Fruit fly (Drosophila melanogaster) whole organism, embryonic: ENCODE measurements around the gene Ilp1.

Source experiments
- Antp ChIP-seq: fragments of 200-800 bp; sonication (Bioruptor generic); optimal IDR thresholded peaks from 3 replicates; lab custom pipeline; 2016; ENCODE audit warnings: missing biosample characterization, missing genetic modification characterization
- B-H1 ChIP-seq: fragments of 200-800 bp; sonication (Bioruptor generic); IDR thresholded peaks from 3 replicates; pipeline ENCODE4 v1.3.6; 2022; ENCODE audit warnings: missing biosample characterization, missing genetic modification characterization
- BEAF-32 ChIP-seq: fragments of 200-800 bp; sonication (Bioruptor generic); optimal IDR thresholded peaks from 3 replicates; lab custom pipeline; 2017; ENCODE audit warnings: missing biosample characterization, missing genetic modification characterization, mild to moderate bottlenecking, moderate library complexity, missing genetic modification reagents
- CG11504 ChIP-seq: fragments of 200-800 bp; sonication (Bioruptor generic); optimal IDR thresholded peaks from 3 replicates; lab custom pipeline; 2019; ENCODE audit warnings: missing biosample characterization, mild to moderate bottlenecking, missing genetic modification characterization, moderate library complexity
- CG11695 ChIP-seq: fragments of 200-800 bp; sonication (Bioruptor generic); IDR thresholded peaks from 3 replicates; pipeline ENCODE4 v1.3.6; 2022; ENCODE audit warnings: missing biosample characterization, missing genetic modification characterization
- CG13424 ChIP-seq: fragments of 200-800 bp; sonication (Bioruptor generic); optimal IDR thresholded peaks from 2 replicates; lab custom pipeline; 2019; ENCODE audit warnings: missing biosample characterization, mild to moderate bottlenecking, missing genetic modification characterization, moderate library complexity
- CG15514 ChIP-seq: fragments of 200-800 bp; sonication (Bioruptor generic); optimal IDR thresholded peaks from 3 replicates; lab custom pipeline; 2017; ENCODE audit warnings: missing biosample characterization, missing genetic modification characterization, mild to moderate bottlenecking, moderate library complexity, missing genetic modification reagents
- CG15601 ChIP-seq: fragments of 200-800 bp; sonication (Bioruptor generic); optimal IDR thresholded peaks from 3 replicates; lab custom pipeline; 2019; ENCODE audit warnings: missing biosample characterization, mild to moderate bottlenecking, missing genetic modification characterization, moderate library complexity
- CG17186 ChIP-seq: fragments of 200-800 bp; sonication (Bioruptor generic); optimal IDR thresholded peaks from 3 replicates; lab custom pipeline; 2017; ENCODE audit warnings: missing biosample characterization, missing genetic modification reagents, missing genetic modification characterization
- CG18262 ChIP-seq: fragments of 200-800 bp; optimal IDR thresholded peaks from 3 replicates; lab custom pipeline; 2019; ENCODE audit warnings: missing biosample characterization, mild to moderate bottlenecking, missing genetic modification characterization, moderate library complexity
- CG2129 ChIP-seq: fragments of 200-800 bp; sonication (Bioruptor generic); IDR thresholded peaks from 2 replicates; pipeline ENCODE4 v1.3.6; 2022; ENCODE audit warnings: missing biosample characterization, missing genetic modification characterization; ENCODE audit not compliant: partially characterized antibody
- CG3065 ChIP-seq: fragments of 200-800 bp; sonication (Bioruptor generic); optimal IDR thresholded peaks from 2 replicates; lab custom pipeline; 2016; ENCODE audit warnings: missing biosample characterization, missing genetic modification characterization
- CG3407 ChIP-seq: fragments of 200-800 bp; sonication (Bioruptor generic); optimal IDR thresholded peaks from 2 replicates; lab custom pipeline; 2018; ENCODE audit warnings: missing biosample characterization, mild to moderate bottlenecking, missing genetic modification characterization
- CG34224 ChIP-seq: fragments of 200-800 bp; sonication (Bioruptor generic); IDR thresholded peaks from 3 replicates; pipeline ENCODE4 v1.3.6; 2022; ENCODE audit warnings: missing biosample characterization, missing genetic modification characterization; ENCODE audit not compliant: partially characterized antibody
- CG3995 ChIP-seq: fragments of 200-800 bp; sonication (Bioruptor generic); optimal IDR thresholded peaks from 3 replicates; lab custom pipeline; 2016; ENCODE audit warnings: missing biosample characterization, missing genetic modification characterization
- CG4707 ChIP-seq: fragments of 200-800 bp; sonication (Bioruptor generic); optimal IDR thresholded peaks from 2 replicates; lab custom pipeline; 2018; ENCODE audit warnings: missing biosample characterization, mild to moderate bottlenecking, missing genetic modification characterization, moderate library complexity
- CG7839 ChIP-seq: fragments of 200-800 bp; sonication (Bioruptor generic); optimal IDR thresholded peaks from 3 replicates; lab custom pipeline; 2018; ENCODE audit warnings: missing biosample characterization, mild to moderate bottlenecking, missing genetic modification characterization, moderate library complexity
- CG8089 ChIP-seq: fragments of 200-800 bp; sonication (Bioruptor generic); optimal IDR thresholded peaks from 3 replicates; lab custom pipeline; 2016; ENCODE audit warnings: missing biosample characterization, missing genetic modification characterization
- CG8478 ChIP-seq: fragments of >200 bp; optimal IDR thresholded peaks from 2 replicates; lab custom pipeline; 2018
- CG8765 ChIP-seq: fragments of 200-800 bp; sonication (Bioruptor generic); IDR thresholded peaks from 2 replicates; pipeline ENCODE4 v1.3.6; 2022; ENCODE audit warnings: missing biosample characterization, missing genetic modification characterization
- CG8924 ChIP-seq: fragments of 200-800 bp; optimal IDR thresholded peaks from 3 replicates; lab custom pipeline; 2019; ENCODE audit warnings: missing biosample characterization, mild to moderate bottlenecking, missing genetic modification characterization, moderate library complexity
- CG9797 ChIP-seq: fragments of 200-800 bp; sonication (Bioruptor generic); optimal IDR thresholded peaks from 3 replicates; lab custom pipeline; 2018; ENCODE audit warnings: missing biosample characterization, mild to moderate bottlenecking, missing genetic modification characterization
- Dp ChIP-seq: fragments of 200-800 bp; sonication (Bioruptor generic); optimal IDR thresholded peaks from 2 replicates; lab custom pipeline; 2018; ENCODE audit warnings: missing biosample characterization, mild to moderate bottlenecking, missing genetic modification characterization, moderate library complexity
- Dref ChIP-seq: fragments of 200-800 bp; sonication (Bioruptor generic); IDR thresholded peaks from 2 replicates; pipeline ENCODE4 v1.3.6; 2022; ENCODE audit warnings: missing biosample characterization, missing genetic modification characterization
- HmgZ ChIP-seq: fragments of 200-800 bp; sonication (Bioruptor generic); optimal IDR thresholded peaks from 2 replicates; lab custom pipeline; 2018; ENCODE audit warnings: missing biosample characterization, mild to moderate bottlenecking, missing genetic modification characterization
- NC2β ChIP-seq: fragments of 200-800 bp; sonication (Bioruptor generic); optimal IDR thresholded peaks from 2 replicates; lab custom pipeline; 2016; ENCODE audit warnings: missing biosample characterization, missing genetic modification characterization
- Opbp ChIP-seq: fragments of 200-800 bp; sonication (Bioruptor generic); IDR thresholded peaks from 3 replicates; pipeline ENCODE4 v1.3.6; 2022; ENCODE audit warnings: missing biosample characterization, missing genetic modification characterization; ENCODE audit not compliant: partially characterized antibody
- Pdp1 ChIP-seq, 2 experiments: fragments of 200-800 bp; sonication (Bioruptor generic); optimal IDR thresholded peaks; 3 replicates each; lab custom pipeline; 2016; ENCODE audit warnings: missing biosample characterization in 2 of 2, missing genetic modification characterization in 2 of 2, mild to moderate bottlenecking in 1 of 2, moderate library complexity in 1 of 2
- Ravus ChIP-seq: fragments of 200-800 bp; sonication (Bioruptor generic); IDR thresholded peaks from 2 replicates; pipeline ENCODE4 v1.3.6; 2022; ENCODE audit warnings: missing biosample characterization, missing genetic modification characterization
- Rfx ChIP-seq: fragments of 200-800 bp; sonication (Bioruptor generic); IDR thresholded peaks from 2 replicates; pipeline ENCODE4 v1.3.6; 2022; ENCODE audit warnings: missing biosample characterization, missing genetic modification characterization
- Sry-β ChIP-seq: fragments of 200-800 bp; sonication (Bioruptor generic); optimal IDR thresholded peaks from 2 replicates; lab custom pipeline; 2018; ENCODE audit warnings: missing biosample characterization, mild to moderate bottlenecking, missing genetic modification characterization, moderate library complexity
- abd-A ChIP-seq: fragments of 200-800 bp; sonication (Bioruptor generic); optimal IDR thresholded peaks from 3 replicates; lab custom pipeline; 2019; ENCODE audit warnings: missing biosample characterization, mild to moderate bottlenecking, missing genetic modification characterization, moderate library complexity
- chm ChIP-seq: fragments of 200-800 bp; sonication (Bioruptor generic); IDR thresholded peaks from 2 replicates; pipeline ENCODE4 v1.3.6; 2022; ENCODE audit warnings: missing biosample characterization, missing genetic modification characterization
- ci ChIP-seq: fragments of 200-800 bp; sonication (Bioruptor generic); IDR thresholded peaks from 3 replicates; pipeline ENCODE4 v1.3.6; 2022; ENCODE audit warnings: missing biosample characterization, missing genetic modification characterization
- dpn ChIP-seq, 2 experiments: fragments of 200-800 bp; sonication (Bioruptor generic); optimal IDR thresholded peaks; 3 replicates each; lab custom pipeline; 2016; ENCODE audit warnings: missing biosample characterization in 2 of 2, missing genetic modification characterization in 2 of 2
- emc ChIP-seq: fragments of 200-800 bp; sonication (Bioruptor generic); optimal IDR thresholded peaks from 2 replicates; lab custom pipeline; 2016; ENCODE audit warnings: missing biosample characterization, missing genetic modification characterization
- fru ChIP-seq: fragments of >200 bp; optimal IDR thresholded peaks from 2 replicates; lab custom pipeline; 2017
- gfzf ChIP-seq: fragments of 200-800 bp; sonication (Bioruptor generic); optimal IDR thresholded peaks from 2 replicates; lab custom pipeline; 2016; ENCODE audit warnings: missing biosample characterization, mild to moderate bottlenecking, missing genetic modification characterization, moderate library complexity
- grau ChIP-seq: fragments of 200-800 bp; optimal IDR thresholded peaks from 3 replicates; lab custom pipeline; 2019; ENCODE audit warnings: missing biosample characterization, mild to moderate bottlenecking, missing genetic modification characterization, moderate library complexity
- gsb ChIP-seq: fragments of 200-800 bp; sonication (Bioruptor generic); IDR thresholded peaks from 2 replicates; pipeline ENCODE4 v1.3.6; 2022; ENCODE audit warnings: missing biosample characterization, missing genetic modification characterization
- hb ChIP-seq: fragments of 200-800 bp; sonication (Bioruptor generic); IDR thresholded peaks from 3 replicates; pipeline ENCODE4 v1.3.6; 2022; ENCODE audit warnings: missing biosample characterization, missing genetic modification characterization; ENCODE audit not compliant: partially characterized antibody
- nmo ChIP-seq: fragments of 200-800 bp; sonication (Bioruptor generic); optimal IDR thresholded peaks from 2 replicates; lab custom pipeline; 2018; ENCODE audit warnings: missing biosample characterization, mild to moderate bottlenecking, missing genetic modification characterization, moderate library complexity
- pita ChIP-seq: fragments of 200-800 bp; sonication (Bioruptor generic); optimal IDR thresholded peaks from 2 replicates; lab custom pipeline; 2017; ENCODE audit warnings: missing biosample characterization, mild to moderate bottlenecking, missing genetic modification characterization
- sd ChIP-seq: fragments of 200-800 bp; sonication (Bioruptor generic); optimal IDR thresholded peaks from 3 replicates; lab custom pipeline; 2018; ENCODE audit warnings: missing biosample characterization, mild to moderate bottlenecking, missing genetic modification characterization, moderate library complexity
- shn ChIP-seq: fragments of 200-800 bp; sonication (Bioruptor generic); optimal IDR thresholded peaks from 3 replicates; lab custom pipeline; 2016; ENCODE audit warnings: missing biosample characterization, missing genetic modification characterization

The Ilp1 gene

dm6 chr3L:9829639-9830341 lies 31.6 kb downstream of the Ilp1 start:
- peak in 1 of 2 experiments; percentile 90 for TF ChIP-seq Pdp1 (GFP tag; optimal IDR thresholded peaks at IDR 0.05; lab: Kevin White, UChicago)
- peak; percentile 92 for TF ChIP-seq CG11504
- TF ChIP-seq CG8089 (GFP tag; lab: Kevin White, UChicago): no peak

dm6 chr3L:9832125-9832524 lies 33.9 kb downstream of the Ilp1 start:
- TF ChIP-seq ci: 0 out of 3 replicates have a peak, but pooled peaks have one; percentile 9
- no peak for TF ChIP-seq nmo (GFP tag; lab: Kevin White, UChicago)
- peak; percentile 57 for TF ChIP-seq CG8478
- no peak for TF ChIP-seq CG4707 (GFP tag; lab: Kevin White, UChicago)

- no peak for TF ChIP-seq CG8765 (GFP tag; lab: Robert Waterston, UW)
- TF ChIP-seq fru (lab: Kevin White, UChicago): no peak
- TF ChIP-seq Opbp (GFP tag; lab: Robert Waterston, UW): peak; percentile 84
- TF ChIP-seq Antp: no peak
- TF ChIP-seq CG17186 (GFP tag; lab: Kevin White, UChicago): peak; percentile 90
- TF ChIP-seq CG3995 (GFP tag; lab: Kevin White, UChicago): peak; percentile 64
- TF ChIP-seq CG3407 (GFP tag; lab: Kevin White, UChicago): no peak
- TF ChIP-seq CG13424 (tag; lab: Kevin White, UChicago): no peak
- TF ChIP-seq CG11695 (GFP tag; lab: Robert Waterston, UW): no peak
- peak; percentile 60 for TF ChIP-seq CG2129 (GFP tag; lab: Robert Waterston, UW)
- no peak for TF ChIP-seq CG7839 (tag; lab: Kevin White, UChicago)
- no peak for TF ChIP-seq gsb (GFP tag; lab: Robert Waterston, UW)
- TF ChIP-seq emc (GFP tag; lab: Kevin White, UChicago): no peak
- no peak for TF ChIP-seq CG8478
- peak; percentile 44 for TF ChIP-seq CG15601 (tag; lab: Kevin White, UChicago)
- TF ChIP-seq chm: 0 out of 2 replicates have a peak, but pooled peaks have one; percentile 28
- no peak for TF ChIP-seq abd-A (tag; lab: Kevin White, UChicago)
- no peak for TF ChIP-seq CG18262
- peak; percentile 34 for TF ChIP-seq grau (tag; lab: Kevin White, UChicago)
- TF ChIP-seq CG15514: peak; percentile 60
- TF ChIP-seq Rfx (GFP tag; lab: Robert Waterston, UW): peak; percentile 32; the same call in 1 of the 2 replicates
- peak; percentile 28 for TF ChIP-seq Dp (GFP tag; lab: Kevin White, UChicago)
- peak; percentile 45 for TF ChIP-seq pita (GFP tag; lab: Kevin White, UChicago)
- peak; percentile 8 for TF ChIP-seq NC2β (GFP tag; lab: Kevin White, UChicago)
- TF ChIP-seq CG11504: peak; percentile 45
- TF ChIP-seq gfzf (GFP tag; lab: Kevin White, UChicago): peak; percentile 51
- TF ChIP-seq sd: peak; percentile 55
- TF ChIP-seq dpn (GFP tag; optimal IDR thresholded peaks at IDR 0.05; lab: Kevin White, UChicago): peak in 1 of 2 experiments; percentile 25
- TF ChIP-seq Sry-β: peak; percentile 1
- peak; percentile 10 for TF ChIP-seq CG8924
- TF ChIP-seq CG3065 (GFP tag; lab: Kevin White, UChicago): no peak
- TF ChIP-seq Dref (GFP tag; lab: Robert Waterston, UW): peak; percentile 92
- TF ChIP-seq CG9797: peak; percentile 31
- TF ChIP-seq BEAF-32 (GFP tag; lab: Kevin White, UChicago): peak; percentile 84
- TF ChIP-seq CG34224 (GFP tag; lab: Robert Waterston, UW): peak; percentile 82
- TF ChIP-seq shn (GFP tag; lab: Kevin White, UChicago): no peak
- TF ChIP-seq B-H1 (GFP tag; lab: Robert Waterston, UW): no peak
- peak; percentile 73; the same call in 2 of the 3 replicates for TF ChIP-seq hb (GFP tag; lab: Robert Waterston, UW)
- TF ChIP-seq Ravus: no peak
- TF ChIP-seq HmgZ (tag; lab: Kevin White, UChicago): peak; percentile 51
Observed at dm6 chr3L:9836524-9837047, 38.4 kb downstream of the Ilp1 start, which contains the start of gene I-2. Gene I-2 (minus strand): TSS chr3L:9836805.
